Worm (Caenorhabditis elegans) whole organism, L4 larva: ENCODE data around the gene F46F5.13.
A peak's percentile ranks its signal among the peaks of the same experiment; 100 is the strongest.

Experiments
- D1046.2 ChIP-seq: fragments of 200-800 bp; sonication (Bioruptor generic); IDR thresholded peaks from 2 replicates; pipeline ENCODE4 v1.3.6; 2022; ENCODE audit warnings: missing genetic modification characterization, missing compliant biosample characterization
- F10B5.3 ChIP-seq: sonication (generic microtip); optimal IDR thresholded peaks from 2 replicates; lab custom pipeline; 2016; ENCODE audit warnings: mild to moderate bottlenecking, missing genetic modification characterization, missing compliant biosample characterization
- F26F4.8 ChIP-seq: fragments of 200-800 bp; sonication (Bioruptor generic); conservative IDR thresholded peaks from 2 replicates; pipeline ENCODE4 v1.3.6; 2022; ENCODE audit warnings: missing genetic modification characterization, missing compliant biosample characterization
- F44E2.7 ChIP-seq: fragments of 200-800 bp; sonication (Bioruptor generic); IDR thresholded peaks from 2 replicates; pipeline ENCODE4 v2.1.2; 2022; ENCODE audit warnings: missing genetic modification characterization, missing compliant biosample characterization
- Y75B8A.6 ChIP-seq: fragments of 200-800 bp; sonication (Bioruptor generic); IDR thresholded peaks from 2 replicates; pipeline ENCODE4 v1.3.6; 2022; ENCODE audit warnings: missing genetic modification reagents, missing genetic modification characterization, missing compliant biosample characterization
- aha-1 ChIP-seq: fragments of 150-350 bp; peaks from one replicate; lab custom pipeline; 2014; ENCODE audit warnings: missing biosample characterization, missing genetic modification characterization
- ama-1 ChIP-seq: fragments of 150-350 bp; optimal IDR thresholded peaks from 2 replicates; lab custom pipeline; 2014; ENCODE audit warnings: inconsistent platforms, mixed read lengths
- attf-4 ChIP-seq: sonication (generic microtip); optimal IDR thresholded peaks from 3 replicates; lab custom pipeline; 2017; ENCODE audit warnings: missing biosample characterization, missing genetic modification characterization
- ceh-28 ChIP-seq: fragments of 150-350 bp; optimal IDR thresholded peaks from 2 replicates; lab custom pipeline; 2014; ENCODE audit warnings: missing biosample characterization, missing genetic modification reagents, missing genetic modification characterization
- ceh-62 ChIP-seq: sonication (generic microtip); optimal IDR thresholded peaks from 2 replicates; lab custom pipeline; 2017; ENCODE audit warnings: missing biosample characterization, missing genetic modification characterization
- daf-16 ChIP-seq, 3 experiments: sonication (generic microtip); optimal IDR thresholded peaks; 2 replicates each; lab custom pipeline; 2016 to 2017; ENCODE audit warnings: missing genetic modification characterization in 3 of 3, missing genetic modification reagents in 3 of 3, mild to moderate bottlenecking in 2 of 3, missing compliant biosample characterization in 2 of 3, missing biosample characterization in 1 of 3, moderate library complexity in 1 of 3
- dmd-8 ChIP-seq: fragments of 200-800 bp; sonication (Bioruptor generic); IDR thresholded peaks from 2 replicates; pipeline ENCODE4 v1.3.6; 2022; ENCODE audit warnings: missing genetic modification characterization, missing compliant biosample characterization
- dmd-9 ChIP-seq: fragments of 200-800 bp; sonication (Bioruptor generic); IDR thresholded peaks from 2 replicates; pipeline ENCODE4 v1.3.6; 2022; ENCODE audit warnings: missing genetic modification reagents, missing genetic modification characterization, missing compliant biosample characterization
- dpl-1 ChIP-seq: fragments of 150-350 bp; optimal IDR thresholded peaks from 2 replicates; lab custom pipeline; 2014; ENCODE audit warnings: missing biosample characterization, missing genetic modification reagents, missing genetic modification characterization
- dve-1 ChIP-seq: sonication (generic microtip); optimal IDR thresholded peaks from 2 replicates; lab custom pipeline; 2017; ENCODE audit warnings: antibody characterized with exemption, mild to moderate bottlenecking, missing genetic modification characterization, missing compliant biosample characterization; ENCODE audit not compliant: insufficient read depth
- fos-1 ChIP-seq: fragments of 150-350 bp; optimal IDR thresholded peaks from 2 replicates; lab custom pipeline; 2014; ENCODE audit warnings: missing biosample characterization, missing genetic modification characterization
- hlh-11 ChIP-seq: fragments of 200-800 bp; sonication (Bioruptor generic); optimal IDR thresholded peaks from 2 replicates; lab custom pipeline; 2018; ENCODE audit warnings: mild to moderate bottlenecking, missing genetic modification characterization, missing compliant biosample characterization
- hmg-1.1 ChIP-seq: fragments of 200-800 bp; sonication (Bioruptor generic); IDR thresholded peaks from 2 replicates; pipeline ENCODE4 v1.3.6; 2022; ENCODE audit warnings: missing genetic modification reagents, missing genetic modification characterization, missing compliant biosample characterization
- lin-13 ChIP-seq: fragments of 150-350 bp; optimal IDR thresholded peaks from 2 replicates; lab custom pipeline; 2014; ENCODE audit warnings: missing biosample characterization, missing genetic modification reagents, missing genetic modification characterization
- lin-38 ChIP-seq: fragments of 200-800 bp; sonication (Bioruptor generic); IDR thresholded peaks from 2 replicates; pipeline ENCODE4 v1.3.6; 2022; ENCODE audit warnings: missing genetic modification reagents, missing genetic modification characterization, missing compliant biosample characterization
- mdt-29 ChIP-seq: fragments of 200-800 bp; sonication (Bioruptor generic); IDR thresholded peaks from 2 replicates; pipeline ENCODE4 v1.3.6; 2022; ENCODE audit warnings: missing genetic modification reagents, missing genetic modification characterization, missing compliant biosample characterization
- mes-2 ChIP-seq: sonication (generic microtip); optimal IDR thresholded peaks from 2 replicates; lab custom pipeline; 2016; ENCODE audit warnings: missing genotype, mild to moderate bottlenecking, missing genetic modification characterization, missing compliant biosample characterization; ENCODE audit not compliant: poor library complexity, severe bottlenecking
- nhr-102 ChIP-seq: sonication (generic microtip); optimal IDR thresholded peaks from 2 replicates; lab custom pipeline; 2016; ENCODE audit warnings: mild to moderate bottlenecking, missing genetic modification characterization, moderate library complexity, missing compliant biosample characterization
- nhr-11 ChIP-seq: fragments of 150-350 bp; optimal IDR thresholded peaks from 2 replicates; lab custom pipeline; 2014; ENCODE audit warnings: missing biosample characterization, missing genetic modification characterization
- nhr-111 ChIP-seq: fragments of 200-800 bp; sonication (Bioruptor generic); optimal IDR thresholded peaks from 2 replicates; lab custom pipeline; 2018; ENCODE audit warnings: mild to moderate bottlenecking, missing genetic modification characterization, missing compliant biosample characterization
- nhr-237 ChIP-seq: sonication (generic microtip); optimal IDR thresholded peaks from 2 replicates; lab custom pipeline; 2017; ENCODE audit warnings: missing biosample characterization, missing genetic modification characterization
- nhr-25 ChIP-seq: sonication (generic microtip); optimal IDR thresholded peaks from 2 replicates; lab custom pipeline; 2017; ENCODE audit warnings: missing genetic modification characterization, mild to moderate bottlenecking, missing compliant biosample characterization, antibody characterized with exemption, moderate library complexity, borderline replicate concordance; ENCODE audit not compliant: insufficient read depth
- nhr-41 ChIP-seq: fragments of 200-800 bp; sonication (Bioruptor generic); IDR thresholded peaks from 2 replicates; pipeline ENCODE4 v1.3.6; 2022; ENCODE audit warnings: missing genetic modification reagents, missing genetic modification characterization, missing compliant biosample characterization
- nhr-48 ChIP-seq: sonication (generic microtip); optimal IDR thresholded peaks from 2 replicates; lab custom pipeline; 2016; ENCODE audit warnings: mild to moderate bottlenecking, missing genetic modification characterization, missing compliant biosample characterization
- nhr-76 ChIP-seq: fragments of 150-350 bp; optimal IDR thresholded peaks from 2 replicates; lab custom pipeline; 2014; ENCODE audit warnings: missing biosample characterization, missing genetic modification characterization
- nhr-77 ChIP-seq: fragments of 150-350 bp; optimal IDR thresholded peaks from 2 replicates; lab custom pipeline; 2014; ENCODE audit warnings: missing biosample characterization, missing genetic modification characterization
- pha-4 ChIP-seq, 2 experiments: fragments of 150-350 bp in 1 of 2; fragments of 200-800 bp in 1 of 2; sonication (Bioruptor generic) in 1 of 2; IDR thresholded peaks in 1 of 2; optimal IDR thresholded peaks in 1 of 2; 2 replicates each; pipeline versions ENCODE4 v1.3.6 to Lab custom; 2014 to 2022; ENCODE audit warnings: missing genetic modification characterization in 2 of 2, missing genetic modification reagents in 2 of 2, missing biosample characterization in 1 of 2, missing compliant biosample characterization in 1 of 2
- pqm-1 ChIP-seq: sonication (generic microtip); optimal IDR thresholded peaks from 2 replicates; lab custom pipeline; 2017; ENCODE audit warnings: missing biosample characterization, missing genetic modification characterization
- rbr-2 ChIP-seq: sonication (generic microtip); optimal IDR thresholded peaks from 2 replicates; lab custom pipeline; 2016; ENCODE audit warnings: missing genotype, missing genetic modification characterization, missing compliant biosample characterization
- snpc-1.2 ChIP-seq: fragments of 200-800 bp; sonication (Bioruptor generic); IDR thresholded peaks from 2 replicates; pipeline ENCODE4 v1.3.6; 2022; ENCODE audit warnings: missing genetic modification reagents, missing genetic modification characterization, missing compliant biosample characterization
- spr-1 ChIP-seq: sonication (generic microtip); optimal IDR thresholded peaks from 2 replicates; lab custom pipeline; 2016; ENCODE audit warnings: mild to moderate bottlenecking, missing genetic modification characterization, missing compliant biosample characterization
- spr-3 ChIP-seq: fragments of 200-800 bp; sonication (Bioruptor generic); optimal IDR thresholded peaks from 2 replicates; lab custom pipeline; 2018; ENCODE audit warnings: mild to moderate bottlenecking, missing genetic modification characterization, missing compliant biosample characterization
- unc-62 ChIP-seq, 3 experiments: fragments of 150-350 bp in 1 of 3; sonication (generic microtip); optimal IDR thresholded peaks in 2 of 3; peaks in 1 of 3; 1 replicate in 1 of 3; 2 replicates in 2 of 3; lab custom pipeline; 2014 to 2017; ENCODE audit warnings: missing biosample characterization in 3 of 3, missing genetic modification characterization in 3 of 3, missing genetic modification reagents in 3 of 3, missing genotype in 1 of 3
- zfp-3 ChIP-seq: fragments of 200-800 bp; sonication (Bioruptor generic); conservative IDR thresholded peaks from 2 replicates; pipeline ENCODE4 v1.3.6; 2022; ENCODE audit warnings: missing genetic modification reagents, missing genetic modification characterization, missing compliant biosample characterization
- ztf-11 ChIP-seq: fragments of 150-350 bp; optimal IDR thresholded peaks from 2 replicates; lab custom pipeline; 2014; ENCODE audit warnings: missing biosample characterization, missing genetic modification characterization

The F46F5.13 gene

ce11 chrII:803009-803408, at the start of gene F46F5.13:
F46F5.13 (plus strand) TSS chrII:803309.
- TF ChIP-seq nhr-11 (tag; lab: Kevin White, UChicago) (no peak), nhr-48 (no peak), hlh-11 (no peak), daf-16 (GFP tag; optimal IDR thresholded peaks at IDR 0.05; lab: Kevin White, UChicago) (no peak), daf-16 (tag; optimal IDR thresholded peaks at IDR 0.05; lab: Kevin White, UChicago) (no peak), spr-1 (no peak)

- TF ChIP-seq dmd-9 (GFP tag; lab: Robert Waterston, UW) (no peak), ztf-11 (tag; lab: Kevin White, UChicago) (no peak), nhr-25 (no peak), nhr-237 (no peak), Y75B8A.6 (GFP tag; lab: Robert Waterston, UW) (no peak), ama-1 (lab: Kevin White, UChicago) (no peak), nhr-77 (tag; lab: Kevin White, UChicago) (no peak), mdt-29 (GFP tag; lab: Robert Waterston, UW) (no peak), hlh-11 (no peak), F44E2.7 (GFP tag; lab: Robert Waterston, UW) (no peak), lin-13 (GFP tag; lab: Kevin White, UChicago) (no peak)
These were observed 49.6 kb upstream of the F46F5.13 start for ce11 chrII:753469-753868.

ce11 chrII:754971-755370, 48.1 kb upstream of the F46F5.13 start:
- TF ChIP-seq pqm-1 (tag; lab: Kevin White, UChicago), result no peak
- TF ChIP-seq lin-38 (GFP tag; lab: Robert Waterston, UW), result 0 out of 2 replicates have a peak, but pooled peaks have one; percentile 14
- no peak for TF ChIP-seq F10B5.3 (tag; lab: Kevin White, UChicago)
- 0 out of 2 replicates have a peak, but pooled peaks have one; percentile 15 for TF ChIP-seq pha-4 (GFP tag; IDR thresholded peaks at IDR 0.05; lab: Robert Waterston, UW)
- no peak for TF ChIP-seq pha-4 (tag; optimal IDR thresholded peaks at IDR 0.05; lab: Kevin White, UChicago)

- TF ChIP-seq ceh-28 (peak; percentile 88), dpl-1 (GFP tag; lab: Kevin White, UChicago) (no peak)
- TF ChIP-seq, all 104 proteins: peak for 1
These were observed 46.9 kb upstream of the F46F5.13 start for ce11 chrII:756161-756560.

ce11 chrII:757224-757623, 45.9 kb upstream of the F46F5.13 start:
- TF ChIP-seq dmd-9 (GFP tag; lab: Robert Waterston, UW) (no peak), aha-1 (tag; lab: Kevin White, UChicago) (peak; percentile 92), snpc-1.2 (no peak), mes-2 (tag; lab: Kevin White, UChicago) (no peak)

- no peak for TF ChIP-seq spr-3 (GFP tag; lab: Kevin White, UChicago)
- peak; percentile 57 for TF ChIP-seq rbr-2
- no peak for TF ChIP-seq nhr-48
- no peak for TF ChIP-seq fos-1 (tag; lab: Kevin White, UChicago)
- TF ChIP-seq lin-13 (GFP tag; lab: Kevin White, UChicago), result no peak
- no peak for TF ChIP-seq dve-1 (tag; lab: Kevin White, UChicago)
- no peak for TF ChIP-seq dmd-8 (GFP tag; lab: Robert Waterston, UW)
- TF ChIP-seq Y75B8A.6 (GFP tag; lab: Robert Waterston, UW), result no peak
- no peak for TF ChIP-seq zfp-3
- TF ChIP-seq snpc-1.2, result no peak
- TF ChIP-seq ztf-11 (tag; lab: Kevin White, UChicago), result no peak
- peak; percentile 64 for TF ChIP-seq hmg-1.1 (GFP tag; lab: Robert Waterston, UW)
- TF ChIP-seq D1046.2 (GFP tag; lab: Robert Waterston, UW), result no peak
- TF ChIP-seq aha-1 (tag; lab: Kevin White, UChicago), result peak; percentile 94
- no peak for TF ChIP-seq nhr-102
- no peak for TF ChIP-seq nhr-111
- TF ChIP-seq nhr-77 (tag; lab: Kevin White, UChicago), result no peak
- peak in 1 of 2 experiments; percentile 73 for TF ChIP-seq unc-62 (GFP tag; optimal IDR thresholded peaks at IDR 0.05 in 1 of 2; lab: Kevin White, UChicago)
- no peak for TF ChIP-seq unc-62 (tag; optimal IDR thresholded peaks at IDR 0.05; lab: Kevin White, UChicago)
- TF ChIP-seq ceh-62 (tag; lab: Kevin White, UChicago), result no peak
- TF ChIP-seq nhr-76 (tag; lab: Kevin White, UChicago), result no peak
- TF ChIP-seq attf-4 (tag; lab: Kevin White, UChicago), result no peak
- no peak for TF ChIP-seq F26F4.8 (GFP tag; lab: Robert Waterston, UW)
- no peak for TF ChIP-seq nhr-41 (GFP tag; lab: Robert Waterston, UW)
- no peak for TF ChIP-seq ceh-28
These were observed 43.3 kb upstream of the F46F5.13 start for ce11 chrII:759788-760187.
